Worm (Caenorhabditis elegans): ENCODE data around the gene nduf-2.2.

ce11 chrIII:6478256-6479004, 13.4 kb downstream of the nduf-2.2 start, which contains the start of gene zip-8:
- TF ChIP-seq C38D4.7 (GFP tag; optimal IDR thresholded peaks at IDR 0.05) (no peak), rnt-1 (tag; optimal IDR thresholded peaks at IDR 0.05) (no peak), dve-1 (tag; optimal IDR thresholded peaks at IDR 0.05) (no peak), nhr-11 (tag; optimal IDR thresholded peaks at IDR 0.05) (no peak), fkh-6 (tag; optimal IDR thresholded peaks at IDR 0.05) (no peak), ama-1 (optimal IDR thresholded peaks at IDR 0.05) (no peak), F13H6.1 (tag; optimal IDR thresholded peaks at IDR 0.05) (no peak), ceh-30 (tag; optimal IDR thresholded peaks at IDR 0.05) (no peak), npax-4 (tag; optimal IDR thresholded peaks at IDR 0.05) (no peak), pros-1 (tag; optimal IDR thresholded peaks at IDR 0.05) (no peak), pqm-1 (tag; optimal IDR thresholded peaks at IDR 0.05) (no peak), nfya-1 (tag; optimal IDR thresholded peaks at IDR 0.05) (no peak), fkh-10 (GFP tag; optimal IDR thresholded peaks at IDR 0.05) (no peak)

All from whole organism, late embryonic.